Worm (Caenorhabditis elegans) whole organism, L4 larva: ENCODE data around the gene cutl-17.

ENCODE experiments used
- F10B5.3 ChIP-seq: sonication (generic microtip); optimal IDR thresholded peaks from 2 replicates; lab custom pipeline; 2016; ENCODE audit warnings: mild to moderate bottlenecking, missing genetic modification characterization, missing compliant biosample characterization
- T20F7.1 ChIP-seq: fragments of 200-800 bp; sonication (Bioruptor generic); optimal IDR thresholded peaks from 2 replicates; lab custom pipeline; 2018; ENCODE audit warnings: mild to moderate bottlenecking, missing genetic modification characterization, missing compliant biosample characterization
- Y5F2A.4 ChIP-seq: fragments of 200-800 bp; sonication (Bioruptor generic); optimal IDR thresholded peaks from 2 replicates; lab custom pipeline; 2018; ENCODE audit warnings: mild to moderate bottlenecking, missing genetic modification characterization, missing compliant biosample characterization
- aha-1 ChIP-seq: fragments of 150-350 bp; peaks from one replicate; lab custom pipeline; 2014; ENCODE audit warnings: missing biosample characterization, missing genetic modification characterization
- ama-1 ChIP-seq: fragments of 150-350 bp; optimal IDR thresholded peaks from 2 replicates; lab custom pipeline; 2014; ENCODE audit warnings: inconsistent platforms, mixed read lengths
- arid-1 ChIP-seq: fragments of 200-800 bp; sonication (Bioruptor generic); conservative IDR thresholded peaks from 2 replicates; pipeline ENCODE4 v1.3.6; 2022; ENCODE audit warnings: missing genetic modification reagents, missing genetic modification characterization, missing compliant biosample characterization
- ceh-44 ChIP-seq: fragments of 200-800 bp; sonication (Bioruptor generic); IDR thresholded peaks from 2 replicates; pipeline ENCODE4 v1.3.6; 2022; ENCODE audit warnings: missing genetic modification reagents, missing genetic modification characterization, missing compliant biosample characterization
- ceh-62 ChIP-seq: sonication (generic microtip); optimal IDR thresholded peaks from 2 replicates; lab custom pipeline; 2017; ENCODE audit warnings: missing biosample characterization, missing genetic modification characterization
- daf-16 ChIP-seq, 3 experiments: sonication (generic microtip); optimal IDR thresholded peaks; 2 replicates each; lab custom pipeline; 2016 to 2017; ENCODE audit warnings: missing genetic modification characterization in 3 of 3, missing genetic modification reagents in 3 of 3, mild to moderate bottlenecking in 2 of 3, missing compliant biosample characterization in 2 of 3, missing biosample characterization in 1 of 3, moderate library complexity in 1 of 3
- dmd-9 ChIP-seq: fragments of 200-800 bp; sonication (Bioruptor generic); IDR thresholded peaks from 2 replicates; pipeline ENCODE4 v1.3.6; 2022; ENCODE audit warnings: missing genetic modification reagents, missing genetic modification characterization, missing compliant biosample characterization
- dpl-1 ChIP-seq: fragments of 150-350 bp; optimal IDR thresholded peaks from 2 replicates; lab custom pipeline; 2014; ENCODE audit warnings: missing biosample characterization, missing genetic modification reagents, missing genetic modification characterization
- dve-1 ChIP-seq: sonication (generic microtip); optimal IDR thresholded peaks from 2 replicates; lab custom pipeline; 2017; ENCODE audit warnings: antibody characterized with exemption, mild to moderate bottlenecking, missing genetic modification characterization, missing compliant biosample characterization; ENCODE audit not compliant: insufficient read depth
- egl-27 ChIP-seq: sonication (generic microtip); optimal IDR thresholded peaks from 3 replicates; lab custom pipeline; 2017; ENCODE audit warnings: missing biosample characterization, missing genetic modification reagents, missing genetic modification characterization
- hif-1 ChIP-seq, 2 experiments: sonication (generic microtip); optimal IDR thresholded peaks; 2 replicates each; lab custom pipeline; 2016 to 2017; ENCODE audit warnings: missing compliant biosample characterization in 2 of 2, missing genetic modification characterization in 2 of 2, missing genetic modification reagents in 2 of 2, missing genotype in 2 of 2, mild to moderate bottlenecking in 1 of 2
- hlh-30 ChIP-seq: sonication (generic microtip); optimal IDR thresholded peaks from 2 replicates; lab custom pipeline; 2017; ENCODE audit warnings: antibody characterized with exemption, mild to moderate bottlenecking, missing genetic modification characterization, missing compliant biosample characterization; ENCODE audit not compliant: insufficient read depth
- lim-7 ChIP-seq: fragments of 200-800 bp; sonication (Bioruptor generic); IDR thresholded peaks from 2 replicates; pipeline ENCODE4 v1.3.6; 2022; ENCODE audit warnings: missing genetic modification characterization, missing compliant biosample characterization
- lin-1 ChIP-seq: fragments of 200-800 bp; sonication (Bioruptor generic); IDR thresholded peaks from 2 replicates; pipeline ENCODE4 v1.3.6; 2022; ENCODE audit warnings: missing genetic modification reagents, missing genetic modification characterization, missing compliant biosample characterization
- lin-13 ChIP-seq: fragments of 150-350 bp; optimal IDR thresholded peaks from 2 replicates; lab custom pipeline; 2014; ENCODE audit warnings: missing biosample characterization, missing genetic modification reagents, missing genetic modification characterization
- lin-38 ChIP-seq: fragments of 200-800 bp; sonication (Bioruptor generic); IDR thresholded peaks from 2 replicates; pipeline ENCODE4 v1.3.6; 2022; ENCODE audit warnings: missing genetic modification reagents, missing genetic modification characterization, missing compliant biosample characterization
- madf-9 ChIP-seq: fragments of 200-800 bp; sonication (Bioruptor generic); conservative IDR thresholded peaks from 2 replicates; pipeline ENCODE4 v1.3.6; 2022; ENCODE audit warnings: missing genetic modification reagents, missing genetic modification characterization, missing compliant biosample characterization
- mdl-1 ChIP-seq, 2 experiments: fragments of 150-350 bp in 1 of 2; sonication (generic microtip) in 1 of 2; optimal IDR thresholded peaks; 2 replicates each; lab custom pipeline; 2014 to 2017; ENCODE audit warnings: missing biosample characterization in 2 of 2, missing genetic modification characterization in 2 of 2
- mep-1 ChIP-seq: fragments of 150-350 bp; sonication (generic microtip); optimal IDR thresholded peaks from 3 replicates; lab custom pipeline; 2014; ENCODE audit warnings: missing biosample characterization, missing genetic modification characterization
- mxl-3 ChIP-seq: fragments of 200-800 bp; sonication (Bioruptor generic); optimal IDR thresholded peaks from 2 replicates; lab custom pipeline; 2018; ENCODE audit warnings: mild to moderate bottlenecking, missing genetic modification characterization, missing compliant biosample characterization
- nhr-102 ChIP-seq: sonication (generic microtip); optimal IDR thresholded peaks from 2 replicates; lab custom pipeline; 2016; ENCODE audit warnings: mild to moderate bottlenecking, missing genetic modification characterization, moderate library complexity, missing compliant biosample characterization
- nhr-11 ChIP-seq: fragments of 150-350 bp; optimal IDR thresholded peaks from 2 replicates; lab custom pipeline; 2014; ENCODE audit warnings: missing biosample characterization, missing genetic modification characterization
- nhr-42 ChIP-seq: fragments of 200-800 bp; sonication (Bioruptor generic); IDR thresholded peaks from 2 replicates; pipeline ENCODE4 v1.3.6; 2022; ENCODE audit warnings: missing genetic modification characterization, missing compliant biosample characterization
- nhr-6 ChIP-seq: fragments of 150-350 bp; optimal IDR thresholded peaks from 2 replicates; lab custom pipeline; 2014; ENCODE audit warnings: missing biosample characterization, missing genetic modification characterization
- pha-4 ChIP-seq, 2 experiments: fragments of 150-350 bp in 1 of 2; fragments of 200-800 bp in 1 of 2; sonication (Bioruptor generic) in 1 of 2; IDR thresholded peaks in 1 of 2; optimal IDR thresholded peaks in 1 of 2; 2 replicates each; pipeline versions ENCODE4 v1.3.6 to Lab custom; 2014 to 2022; ENCODE audit warnings: missing genetic modification characterization in 2 of 2, missing genetic modification reagents in 2 of 2, missing biosample characterization in 1 of 2, missing compliant biosample characterization in 1 of 2
- php-3 ChIP-seq: fragments of 200-800 bp; sonication (Bioruptor generic); IDR thresholded peaks from 2 replicates; pipeline ENCODE4 v1.3.6; 2022; ENCODE audit warnings: missing genetic modification reagents, missing genetic modification characterization, missing compliant biosample characterization
- sdz-12 ChIP-seq: fragments of 200-800 bp; sonication (Bioruptor generic); optimal IDR thresholded peaks from 2 replicates; lab custom pipeline; 2018; ENCODE audit warnings: mild to moderate bottlenecking, missing genetic modification characterization, missing compliant biosample characterization
- skn-1 ChIP-seq: fragments of 150-350 bp; optimal IDR thresholded peaks from 2 replicates; lab custom pipeline; 2014; ENCODE audit warnings: missing biosample characterization, missing genetic modification characterization
- snpc-1.2 ChIP-seq: fragments of 200-800 bp; sonication (Bioruptor generic); IDR thresholded peaks from 2 replicates; pipeline ENCODE4 v1.3.6; 2022; ENCODE audit warnings: missing genetic modification reagents, missing genetic modification characterization, missing compliant biosample characterization
- snpc-4 ChIP-seq: fragments of 150-350 bp; optimal IDR thresholded peaks from 2 replicates; lab custom pipeline; 2014; ENCODE audit warnings: missing biosample characterization, missing genetic modification characterization
- spr-3 ChIP-seq: fragments of 200-800 bp; sonication (Bioruptor generic); optimal IDR thresholded peaks from 2 replicates; lab custom pipeline; 2018; ENCODE audit warnings: mild to moderate bottlenecking, missing genetic modification characterization, missing compliant biosample characterization
- tag-97 ChIP-seq: fragments of 200-800 bp; sonication (Bioruptor generic); IDR thresholded peaks from 2 replicates; pipeline ENCODE4 v1.3.6; 2022; ENCODE audit warnings: missing genetic modification characterization, missing compliant biosample characterization
- zag-1 ChIP-seq: fragments of 150-350 bp; optimal IDR thresholded peaks from 2 replicates; lab custom pipeline; 2014; ENCODE audit warnings: missing biosample characterization, missing genetic modification characterization
- zip-11 ChIP-seq: fragments of 200-800 bp; sonication (Bioruptor generic); IDR thresholded peaks from 2 replicates; pipeline ENCODE4 v1.3.6; 2022; ENCODE audit warnings: missing genetic modification characterization, missing compliant biosample characterization
- ztf-11 ChIP-seq: fragments of 150-350 bp; optimal IDR thresholded peaks from 2 replicates; lab custom pipeline; 2014; ENCODE audit warnings: missing biosample characterization, missing genetic modification characterization
- ztf-7 ChIP-seq: fragments of 150-350 bp; optimal IDR thresholded peaks from 2 replicates; lab custom pipeline; 2014; ENCODE audit warnings: missing biosample characterization, missing genetic modification characterization

cutl-17 gene

ce11 chrIV:9459224-9459781, 2.0 kb upstream of the cutl-17 start, which contains the start of gene copb-2 (continued):
- no peak for TF ChIP-seq nhr-102 (tag; lab: Kevin White, UChicago)
- no peak for TF ChIP-seq madf-9 (GFP tag; lab: Robert Waterston, UW)
- no peak for TF ChIP-seq zag-1 (tag; lab: Kevin White, UChicago)
- TF ChIP-seq dpl-1 (GFP tag; lab: Kevin White, UChicago), result peak; percentile 58
- no peak for TF ChIP-seq spr-3 (GFP tag; lab: Kevin White, UChicago)
- no peak for TF ChIP-seq egl-27 (tag; lab: Kevin White, UChicago)
- no peak for TF ChIP-seq arid-1 (GFP tag; lab: Robert Waterston, UW)

ce11 chrIV:9451816-9452215, 5.5 kb downstream of the cutl-17 start:
- TF ChIP-seq aha-1 (peak; percentile 95), T20F7.1 (GFP tag; lab: Kevin White, UChicago) (no peak)

ce11 chrIV:9450375-9450774, 6.9 kb downstream of the cutl-17 start, which contains the start of gene cpin-1:
cpin-1 (plus strand) TSS chrIV:9450675.
- TF ChIP-seq aha-1, result no peak
- no peak for TF ChIP-seq zip-11 (GFP tag; lab: Robert Waterston, UW)
- TF ChIP-seq ztf-7 (tag; lab: Kevin White, UChicago), result no peak
- no peak for TF ChIP-seq pha-4 (GFP tag; IDR thresholded peaks at IDR 0.05; lab: Robert Waterston, UW)
- no peak for TF ChIP-seq pha-4 (tag; optimal IDR thresholded peaks at IDR 0.05; lab: Kevin White, UChicago)
- TF ChIP-seq dmd-9 (GFP tag; lab: Robert Waterston, UW), result no peak

ce11 chrIV:9447209-9447608, 10.1 kb downstream of the cutl-17 start, which contains the start of gene hsp-12.6:
hsp-12.6 (minus strand) TSS chrIV:9447228.
- TF ChIP-seq hlh-30 (tag; lab: Kevin White, UChicago) (peak; percentile 48), daf-16 (GFP tag; optimal IDR thresholded peaks at IDR 0.05; lab: Kevin White, UChicago) (peak in 1 of 2 experiments; percentile 80), daf-16 (tag; optimal IDR thresholded peaks at IDR 0.05; lab: Kevin White, UChicago) (no peak), skn-1 (tag; lab: Kevin White, UChicago) (no peak), Y5F2A.4 (no peak), nhr-11 (tag; lab: Kevin White, UChicago) (peak; percentile 54)

DNA sequence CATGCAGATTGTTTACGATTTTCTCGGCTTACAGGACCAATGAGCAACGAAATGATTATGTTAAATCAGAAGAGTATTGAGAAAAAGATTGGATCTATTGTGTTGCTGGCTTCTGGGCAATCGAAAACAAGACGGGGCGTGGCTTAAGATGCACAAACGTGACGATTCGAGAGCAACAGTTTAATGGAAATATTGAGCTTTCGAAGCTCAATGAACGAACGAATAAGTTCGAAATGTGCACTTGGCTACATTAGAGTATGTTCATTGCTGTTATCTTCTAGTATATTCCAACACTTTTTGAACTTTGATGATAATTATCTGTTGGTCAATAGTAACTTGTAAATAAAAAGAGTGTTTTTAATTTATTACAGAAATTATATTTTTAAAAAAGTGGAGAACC, 11.9 kb downstream of the cutl-17 start, which contains the start of gene hsp-12.3:
Gene hsp-12.3 (minus strand): TSS at position 101 of the 400 bp plus-strand sequence.
- TF ChIP-seq hif-1 (tag; optimal IDR thresholded peaks at IDR 0.05; lab: Kevin White, UChicago) (peak in 1 of 2 experiments; percentile 1), F10B5.3 (tag; lab: Kevin White, UChicago) (no peak), ama-1 (no peak)

ce11 chrIV:9444417-9445026, 12.8 kb downstream of the cutl-17 start:
- TF ChIP-seq lin-1 (GFP tag; lab: Robert Waterston, UW), result peak; percentile 76
- peak; percentile 87 for TF ChIP-seq nhr-102 (tag; lab: Kevin White, UChicago)
- TF ChIP-seq nhr-42, result peak; percentile 50; the same call in 1 of the 2 replicates
- TF ChIP-seq mdl-1 (tag; optimal IDR thresholded peaks at IDR 0.05; lab: Kevin White, UChicago), result peak; percentile 72 to 95
- peak; percentile 97 for TF ChIP-seq mep-1 (tag; lab: Kevin White, UChicago)
- peak; percentile 86 for TF ChIP-seq lin-38
- no peak for TF ChIP-seq ztf-11 (tag; lab: Kevin White, UChicago)
- TF ChIP-seq mxl-3 (GFP tag; lab: Kevin White, UChicago), result peak; percentile 77
- no peak for TF ChIP-seq sdz-12 (GFP tag; lab: Kevin White, UChicago)
- TF ChIP-seq tag-97 (GFP tag; lab: Robert Waterston, UW), result no peak
- peak; percentile 97 for TF ChIP-seq dve-1 (tag; lab: Kevin White, UChicago)
- TF ChIP-seq snpc-1.2 (GFP tag; lab: Robert Waterston, UW), result peak; percentile 94
- peak; percentile 91 for TF ChIP-seq lin-13
- TF ChIP-seq lim-7 (GFP tag; lab: Robert Waterston, UW), result peak; percentile 60; the same call in 1 of the 2 replicates
- 0 out of 2 replicates have a peak, but pooled peaks have one; percentile 47 for TF ChIP-seq ceh-44 (GFP tag; lab: Robert Waterston, UW)
- no peak for TF ChIP-seq ceh-62 (tag; lab: Kevin White, UChicago)
- TF ChIP-seq php-3 (GFP tag; lab: Robert Waterston, UW), result peak; percentile 59; the same call in 1 of the 2 replicates
- peak; percentile 80 for TF ChIP-seq nhr-6 (tag; lab: Kevin White, UChicago)
- TF ChIP-seq snpc-4 (tag; lab: Kevin White, UChicago), result peak; percentile 97
